Fruit fly (Drosophila melanogaster): ENCODE results near the gene CG7794.

DNA sequence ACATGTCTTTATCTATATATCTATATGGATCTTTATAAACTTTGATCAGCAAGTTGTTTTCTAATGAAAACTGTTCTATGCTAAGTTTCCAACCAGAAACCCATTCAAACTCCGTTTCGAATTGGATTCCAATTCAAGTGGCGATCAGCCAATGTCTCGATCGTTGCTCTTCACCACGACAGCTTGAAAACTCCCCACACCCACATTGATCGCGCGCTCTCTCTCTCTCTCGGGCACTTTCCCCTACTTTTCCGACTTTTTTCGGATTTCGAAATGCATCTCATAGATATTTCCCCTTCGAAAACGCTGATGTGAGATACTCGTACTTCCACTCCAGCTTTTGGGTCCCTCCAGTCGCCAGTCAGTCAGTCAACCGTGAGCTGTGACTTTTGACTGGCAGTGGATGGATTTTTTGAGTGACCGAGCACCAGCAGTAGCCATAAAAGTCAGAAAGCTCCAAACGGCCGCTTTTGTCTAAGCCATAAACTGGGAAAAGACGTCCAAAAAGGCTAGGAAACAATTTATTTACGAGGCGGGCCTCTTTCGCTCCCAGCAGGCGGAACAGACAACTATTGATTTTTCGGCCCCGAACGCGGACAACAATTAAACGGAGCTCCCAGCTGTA, 39.8 kb downstream of the CG7794 start:
- TF ChIP-seq Crg-1 (GFP tag; optimal IDR thresholded peaks at IDR 0.05) (no peak), Mnt (GFP tag; optimal IDR thresholded peaks at IDR 0.05) (no peak), CG11617 (GFP tag; optimal IDR thresholded peaks at IDR 0.05) (no peak), ovo (GFP tag; optimal IDR thresholded peaks at IDR 0.05) (no peak), toe (GFP tag; optimal IDR thresholded peaks at IDR 0.05) (no peak), kay (GFP tag; ENCODE audit: borderline replicate concordance) (no peak), tj (GFP tag; optimal IDR thresholded peaks at IDR 0.05) (no peak), CG1620 (GFP tag; optimal IDR thresholded peaks at IDR 0.05) (no peak), CG33017 (tag; optimal IDR thresholded peaks at IDR 0.05) (no peak), CG7101 (tag; optimal IDR thresholded peaks at IDR 0.05) (no peak)

Data from whole organism, adult.